Fruit fly (Drosophila melanogaster) whole organism, prepupa: ENCODE measurements around the gene Rop.

Source experiments
- Blimp-1 ChIP-seq: fragments of 200-800 bp; sonication (Bioruptor generic); optimal IDR thresholded peaks from 3 replicates; lab custom pipeline; 2017; ENCODE audit warnings: missing biosample characterization, missing genetic modification characterization, mild to moderate bottlenecking, moderate library complexity, missing genetic modification reagents
- CG10631 ChIP-seq: fragments of 200-800 bp; sonication (Bioruptor generic); optimal IDR thresholded peaks from 2 replicates; lab custom pipeline; 2016; ENCODE audit warnings: missing biosample characterization, missing genetic modification characterization
- CG10669 ChIP-seq: fragments of 200-800 bp; sonication (Bioruptor generic); optimal IDR thresholded peaks from 3 replicates; lab custom pipeline; 2018; ENCODE audit warnings: missing biosample characterization, mild to moderate bottlenecking, missing genetic modification characterization, moderate library complexity
- CG11294 ChIP-seq: fragments of 200-800 bp; sonication (Bioruptor generic); IDR thresholded peaks from 2 replicates; pipeline ENCODE4 v1.3.6; 2022; ENCODE audit warnings: missing biosample characterization, missing genetic modification characterization
- CG11762 ChIP-seq: fragments of 200-800 bp; sonication (Bioruptor generic); optimal IDR thresholded peaks from 3 replicates; lab custom pipeline; 2016; ENCODE audit warnings: missing biosample characterization, missing genetic modification characterization; ENCODE audit not compliant: insufficient read depth
- CG11902 ChIP-seq: fragments of 200-800 bp; sonication (Bioruptor generic); optimal IDR thresholded peaks from 3 replicates; lab custom pipeline; 2016; ENCODE audit warnings: missing biosample characterization, missing genetic modification characterization
- CG15336 ChIP-seq: fragments of 200-800 bp; sonication (Bioruptor generic); IDR thresholded peaks from 2 replicates; pipeline ENCODE4 v1.3.6; 2022; ENCODE audit warnings: missing biosample characterization, missing genetic modification characterization
- CG16779 ChIP-seq: fragments of 200-800 bp; sonication (Bioruptor generic); optimal IDR thresholded peaks from 3 replicates; lab custom pipeline; 2017; ENCODE audit warnings: missing biosample characterization, mild to moderate bottlenecking, missing genetic modification characterization
- CG3032 ChIP-seq: fragments of 200-800 bp; optimal IDR thresholded peaks from 2 replicates; lab custom pipeline; 2019; ENCODE audit warnings: missing biosample characterization, mild to moderate bottlenecking, missing genetic modification characterization, moderate library complexity
- CG31627 ChIP-seq: fragments of 200-800 bp; sonication (Bioruptor generic); optimal IDR thresholded peaks from 3 replicates; lab custom pipeline; 2016; ENCODE audit warnings: missing biosample characterization, missing genetic modification characterization
- CG34406 ChIP-seq: fragments of 200-800 bp; sonication (Bioruptor generic); optimal IDR thresholded peaks from 3 replicates; lab custom pipeline; 2016; ENCODE audit warnings: missing biosample characterization, missing genetic modification characterization
- CG4318 ChIP-seq: fragments of 200-800 bp; sonication (Bioruptor generic); optimal IDR thresholded peaks from 3 replicates; lab custom pipeline; 2017; ENCODE audit warnings: missing biosample characterization, mild to moderate bottlenecking, missing genetic modification characterization
- CG6163 ChIP-seq: fragments of 200-800 bp; sonication (Bioruptor generic); IDR thresholded peaks from 3 replicates; pipeline ENCODE4 v1.3.6; 2022; ENCODE audit warnings: missing biosample characterization, missing genetic modification characterization
- CG6808 ChIP-seq: fragments of 200-800 bp; sonication (Bioruptor generic); optimal IDR thresholded peaks from 3 replicates; lab custom pipeline; 2017; ENCODE audit warnings: missing biosample characterization, missing genetic modification characterization, mild to moderate bottlenecking, moderate library complexity, missing genetic modification reagents
- CG6854 ChIP-seq: fragments of 200-800 bp; sonication (Bioruptor generic); optimal IDR thresholded peaks from 2 replicates; lab custom pipeline; 2017; ENCODE audit warnings: missing biosample characterization, mild to moderate bottlenecking, missing genetic modification characterization
- CG7368 ChIP-seq: fragments of 200-800 bp; sonication (Bioruptor generic); optimal IDR thresholded peaks from 3 replicates; lab custom pipeline; 2016; ENCODE audit warnings: missing biosample characterization, missing genetic modification characterization
- CG8319 ChIP-seq: fragments of 200-800 bp; sonication (Bioruptor generic); optimal IDR thresholded peaks from 3 replicates; lab custom pipeline; 2016; ENCODE audit warnings: missing biosample characterization, missing genetic modification characterization
- CG9139 ChIP-seq: fragments of 200-800 bp; sonication (Bioruptor generic); optimal IDR thresholded peaks from 3 replicates; lab custom pipeline; 2017; ENCODE audit warnings: missing biosample characterization, mild to moderate bottlenecking, missing genetic modification characterization
- Eip75B ChIP-seq: fragments of 200-800 bp; sonication (Bioruptor generic); optimal IDR thresholded peaks from 3 replicates; lab custom pipeline; 2016; ENCODE audit warnings: missing biosample characterization, missing genetic modification characterization
- Eip78C ChIP-seq: fragments of 200-800 bp; sonication (Bioruptor generic); peaks from one replicate; lab custom pipeline; 2016; ENCODE audit warnings: missing biosample characterization, missing genetic modification characterization
- Eip93F ChIP-seq: fragments of 200-800 bp; sonication (Bioruptor generic); optimal IDR thresholded peaks from 2 replicates; lab custom pipeline; 2016; ENCODE audit warnings: missing biosample characterization, mild to moderate bottlenecking, missing genetic modification characterization
- Ets21C ChIP-seq: fragments of 200-800 bp; sonication (Bioruptor generic); optimal IDR thresholded peaks from 3 replicates; lab custom pipeline; 2016; ENCODE audit warnings: missing biosample characterization, missing genetic modification characterization
- Ets96B ChIP-seq: fragments of 200-800 bp; optimal IDR thresholded peaks from 2 replicates; lab custom pipeline; 2019; ENCODE audit warnings: missing biosample characterization, mild to moderate bottlenecking, missing genetic modification characterization, moderate library complexity
- Gug ChIP-seq: fragments of 200-800 bp; sonication (Bioruptor generic); IDR thresholded peaks from 2 replicates; pipeline ENCODE4 v1.3.6; 2022; ENCODE audit warnings: missing biosample characterization, missing genetic modification characterization
- Hr38 ChIP-seq: sonication (Bioruptor generic); optimal IDR thresholded peaks from 2 replicates; lab custom pipeline; 2016; ENCODE audit warnings: missing biosample characterization, missing genetic modification characterization
- Hr4 ChIP-seq: fragments of 200-800 bp; sonication (Bioruptor generic); optimal IDR thresholded peaks from 3 replicates; lab custom pipeline; 2016; ENCODE audit warnings: missing biosample characterization, missing genetic modification characterization
- Lpt ChIP-seq: fragments of 200-800 bp; sonication (Bioruptor generic); optimal IDR thresholded peaks from 3 replicates; lab custom pipeline; 2016; ENCODE audit warnings: missing biosample characterization, missing genetic modification characterization
- Smox ChIP-seq: fragments of 200-800 bp; sonication (Bioruptor generic); optimal IDR thresholded peaks from 3 replicates; lab custom pipeline; 2016; ENCODE audit warnings: missing biosample characterization, missing genetic modification characterization
- Sox14 ChIP-seq: fragments of 200-800 bp; sonication (Bioruptor generic); optimal IDR thresholded peaks from 3 replicates; lab custom pipeline; 2016; ENCODE audit warnings: missing biosample characterization, missing genetic modification characterization
- Sox15 ChIP-seq: fragments of 200-800 bp; sonication (Bioruptor generic); optimal IDR thresholded peaks from 3 replicates; lab custom pipeline; 2016; ENCODE audit warnings: missing biosample characterization, missing genetic modification characterization
- acj6 ChIP-seq: fragments of 200-800 bp; sonication (Bioruptor generic); optimal IDR thresholded peaks from 3 replicates; lab custom pipeline; 2016; ENCODE audit warnings: missing biosample characterization, missing genetic modification characterization
- eg ChIP-seq: fragments of 200-800 bp; sonication (Bioruptor generic); IDR thresholded peaks from 3 replicates; pipeline ENCODE4 v1.3.6; 2022; ENCODE audit warnings: missing biosample characterization, missing genetic modification characterization
- esn ChIP-seq: fragments of 200-800 bp; sonication (Bioruptor generic); optimal IDR thresholded peaks from 2 replicates; lab custom pipeline; 2016; ENCODE audit warnings: missing biosample characterization, mild to moderate bottlenecking, missing genetic modification characterization, moderate library complexity
- fd59A ChIP-seq: fragments of 200-800 bp; sonication (Bioruptor generic); optimal IDR thresholded peaks from 2 replicates; lab custom pipeline; 2017; ENCODE audit warnings: missing biosample characterization, mild to moderate bottlenecking, missing genetic modification characterization, missing genetic modification reagents
- fd85E ChIP-seq: fragments of 200-800 bp; sonication (Bioruptor generic); optimal IDR thresholded peaks from 3 replicates; lab custom pipeline; 2016; ENCODE audit warnings: missing biosample characterization, missing genetic modification characterization
- fkh ChIP-seq: fragments of 200-800 bp; sonication (Bioruptor generic); optimal IDR thresholded peaks from 3 replicates; lab custom pipeline; 2017; ENCODE audit warnings: missing biosample characterization, mild to moderate bottlenecking, missing genetic modification characterization, moderate library complexity
- lz ChIP-seq: fragments of 200-800 bp; sonication (Bioruptor generic); optimal IDR thresholded peaks from 3 replicates; lab custom pipeline; 2016; ENCODE audit warnings: missing biosample characterization, missing genetic modification characterization
- net ChIP-seq: fragments of 200-800 bp; sonication (Bioruptor generic); optimal IDR thresholded peaks from 3 replicates; lab custom pipeline; 2016; ENCODE audit warnings: missing biosample characterization, missing genetic modification characterization
- spab ChIP-seq: fragments of 200-800 bp; sonication (Bioruptor generic); optimal IDR thresholded peaks from 2 replicates; lab custom pipeline; 2017; ENCODE audit warnings: missing biosample characterization, mild to moderate bottlenecking, missing genetic modification characterization, missing genetic modification reagents
- ss ChIP-seq, 2 experiments: fragments of 200-800 bp; sonication (Bioruptor generic); optimal IDR thresholded peaks; 2 replicates in 1 of 2; 3 replicates in 1 of 2; lab custom pipeline; 2017 to 2018; ENCODE audit warnings: mild to moderate bottlenecking in 2 of 2, missing biosample characterization in 2 of 2, missing genetic modification characterization in 2 of 2, moderate library complexity in 1 of 2
- svp ChIP-seq: fragments of 200-800 bp; sonication (Bioruptor generic); peaks from one replicate; lab custom pipeline; 2016; ENCODE audit warnings: missing biosample characterization, missing genetic modification characterization
- vri ChIP-seq: fragments of 200-800 bp; sonication (Bioruptor generic); optimal IDR thresholded peaks from 3 replicates; lab custom pipeline; 2016; ENCODE audit warnings: missing biosample characterization, mild to moderate bottlenecking, missing genetic modification characterization

Rop gene

DNA sequence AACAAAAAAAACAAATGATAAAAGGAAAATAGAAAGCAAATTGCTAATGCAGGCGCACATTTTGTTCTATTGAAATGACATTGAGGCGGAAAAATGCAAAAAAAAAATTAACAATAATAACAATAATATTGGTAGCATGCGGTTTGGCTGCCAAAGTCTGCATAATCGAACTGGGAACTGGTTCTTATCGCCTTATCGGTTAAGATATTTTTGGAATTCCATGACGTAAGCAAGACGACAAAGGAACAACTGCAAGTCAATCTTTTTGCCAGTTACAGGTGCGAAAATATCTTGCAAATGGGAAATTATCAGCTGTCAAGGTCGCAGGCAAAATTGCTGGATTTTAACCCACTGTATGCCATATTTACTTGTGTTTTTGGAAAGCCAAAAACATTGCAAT lies 6.2 kb downstream of the Rop start:
- no peak for TF ChIP-seq CG16779 (tag; lab: Kevin White, UChicago)
- TF ChIP-seq vri (GFP tag; lab: Kevin White, UChicago) = peak; percentile 94
- peak; percentile 55 for TF ChIP-seq svp (GFP tag; lab: Kevin White, UChicago)

- TF ChIP-seq svp (GFP tag; lab: Kevin White, UChicago) (peak; percentile 58), Hr38 (GFP tag; lab: Kevin White, UChicago) (no peak), fkh (peak; percentile 61), fd85E (GFP tag; lab: Kevin White, UChicago) (no peak), Blimp-1 (GFP tag; lab: Kevin White, UChicago) (no peak), Lpt (no peak), Ets21C (no peak), CG34406 (GFP tag; lab: Kevin White, UChicago) (no peak), CG3032 (tag; lab: Kevin White, UChicago) (no peak)
Observed at dm6 chr3L:4130743-4131142, 8.1 kb downstream of the Rop start.

- no peak for TF ChIP-seq fd85E (GFP tag; lab: Kevin White, UChicago)
Observed at dm6 chr3L:4128579-4128978, 10.2 kb downstream of the Rop start.

- TF ChIP-seq Hr4 (no peak), CG6808 (GFP tag; lab: Kevin White, UChicago) (no peak), CG11902 (no peak), fd59A (GFP tag; lab: Kevin White, UChicago) (no peak), CG10669 (GFP tag; lab: Kevin White, UChicago) (no peak), esn (no peak)
Observed at dm6 chr3L:4125709-4126108, 13.1 kb downstream of the Rop start.

- no peak for TF ChIP-seq Sox14 (GFP tag; lab: Kevin White, UChicago)
- no peak for TF ChIP-seq Gug
- no peak for TF ChIP-seq CG9139
- peak; percentile 21 for TF ChIP-seq CG7368
- TF ChIP-seq Blimp-1 (GFP tag; lab: Kevin White, UChicago) = no peak
- TF ChIP-seq CG15336 (GFP tag; lab: Robert Waterston, UW) = no peak
- TF ChIP-seq CG11762 = no peak
- TF ChIP-seq acj6 (GFP tag; lab: Kevin White, UChicago) = no peak
- TF ChIP-seq CG6854 (GFP tag; lab: Kevin White, UChicago) = peak; percentile 76
- TF ChIP-seq CG6808 (GFP tag; lab: Kevin White, UChicago) = no peak
- TF ChIP-seq CG11294 (GFP tag; lab: Robert Waterston, UW) = 0 out of 2 replicates have a peak, but pooled peaks have one; percentile 13
- TF ChIP-seq CG4318 = no peak
- TF ChIP-seq ss (GFP tag; optimal IDR thresholded peaks at IDR 0.05; lab: Kevin White, UChicago) = no peak
- no peak for TF ChIP-seq spab (GFP tag; lab: Kevin White, UChicago)
- no peak for TF ChIP-seq fd59A (GFP tag; lab: Kevin White, UChicago)
- peak; percentile 21 for TF ChIP-seq Hr4
- no peak for TF ChIP-seq fd85E (GFP tag; lab: Kevin White, UChicago)
- 0 out of 3 replicates have a peak, but pooled peaks have one; percentile 43 for TF ChIP-seq CG6163
- no peak for TF ChIP-seq Ets96B (tag; lab: Kevin White, UChicago)
- no peak for TF ChIP-seq net
- TF ChIP-seq CG10669 (GFP tag; lab: Kevin White, UChicago) = no peak
- TF ChIP-seq vri (GFP tag; lab: Kevin White, UChicago) = peak; percentile 98
- TF ChIP-seq Hr38 (GFP tag; lab: Kevin White, UChicago) = no peak
- peak; percentile 35 for TF ChIP-seq Eip75B
- no peak for TF ChIP-seq Eip93F
- peak; percentile 50 for TF ChIP-seq lz (GFP tag; lab: Kevin White, UChicago)
- TF ChIP-seq svp (GFP tag; lab: Kevin White, UChicago) = peak; percentile 86
- no peak for TF ChIP-seq CG31627 (GFP tag; lab: Kevin White, UChicago)
- TF ChIP-seq eg = peak; percentile 64; the same call in 2 of the 3 replicates
- no peak for TF ChIP-seq CG34406 (GFP tag; lab: Kevin White, UChicago)
- no peak for TF ChIP-seq CG10631 (GFP tag; lab: Kevin White, UChicago)
- no peak for TF ChIP-seq Sox15 (GFP tag; lab: Kevin White, UChicago)
- TF ChIP-seq Smox = no peak
- no peak for TF ChIP-seq CG8319
- TF ChIP-seq Eip78C = peak; percentile 68
- TF ChIP-seq fkh = peak; percentile 1
Observed at dm6 chr3L:4122185-4122767, 16.5 kb downstream of the Rop start, which contains the start of gene Chd64. Chd64 (minus strand) TSS chr3L:4122388.
